Worm (Caenorhabditis elegans) whole organism, young adult: ENCODE data around the gene gtl-2.

Source experiments
- B0261.1 ChIP-seq: sonication (generic microtip); optimal IDR thresholded peaks from 2 replicates; lab custom pipeline; 2016; ENCODE audit warnings: mild to moderate bottlenecking, missing genetic modification characterization, moderate library complexity, missing compliant biosample characterization
- D2030.7 ChIP-seq: fragments of 200-800 bp; sonication (Bioruptor generic); IDR thresholded peaks from 2 replicates; pipeline ENCODE4 v1.3.6; 2022; ENCODE audit warnings: missing genetic modification reagents, missing genetic modification characterization, missing compliant biosample characterization
- F23B12.7 ChIP-seq: sonication (generic microtip); optimal IDR thresholded peaks from 2 replicates; lab custom pipeline; 2017; ENCODE audit warnings: missing genetic modification characterization, mild to moderate bottlenecking, missing compliant biosample characterization, antibody characterized with exemption, moderate library complexity; ENCODE audit not compliant: insufficient read depth
- F37B4.10 ChIP-seq: fragments of 200-800 bp; sonication (Bioruptor generic); IDR thresholded peaks from 2 replicates; pipeline ENCODE4 v1.3.6; 2022; ENCODE audit warnings: missing genetic modification characterization, missing compliant biosample characterization
- F39B2.1 ChIP-seq: fragments of 200-800 bp; sonication (Bioruptor generic); IDR thresholded peaks from 2 replicates; pipeline ENCODE4 v1.3.6; 2022; ENCODE audit warnings: missing genetic modification reagents, missing genetic modification characterization, missing compliant biosample characterization
- T07F8.4 ChIP-seq: sonication (generic microtip); optimal IDR thresholded peaks from 2 replicates; lab custom pipeline; 2016; ENCODE audit warnings: mild to moderate bottlenecking, missing genetic modification characterization, moderate library complexity, missing compliant biosample characterization
- T26A5.8 ChIP-seq: sonication (generic microtip); optimal IDR thresholded peaks from 2 replicates; lab custom pipeline; 2016; ENCODE audit warnings: missing genetic modification characterization, missing compliant biosample characterization
- Y56A3A.18 ChIP-seq: fragments of 200-800 bp; sonication (Bioruptor generic); IDR thresholded peaks from 2 replicates; pipeline ENCODE4 v1.3.6; 2022; ENCODE audit warnings: missing genetic modification reagents, missing genetic modification characterization, missing compliant biosample characterization
- aptf-2 ChIP-seq: fragments of 200-800 bp; sonication (Bioruptor generic); conservative IDR thresholded peaks from 2 replicates; pipeline ENCODE4 v1.3.6; 2022; ENCODE audit warnings: missing genetic modification reagents, missing genetic modification characterization, missing compliant biosample characterization
- aptf-3 ChIP-seq: fragments of 200-800 bp; sonication (Bioruptor generic); IDR thresholded peaks from 2 replicates; pipeline ENCODE4 v1.3.6; 2022; ENCODE audit warnings: missing genetic modification characterization, missing compliant biosample characterization
- atf-7 ChIP-seq: sonication (generic microtip); optimal IDR thresholded peaks from 2 replicates; lab custom pipeline; 2017; ENCODE audit warnings: mild to moderate bottlenecking, missing genetic modification characterization, missing compliant biosample characterization
- bed-1 ChIP-seq: fragments of 200-800 bp; sonication (Bioruptor generic); IDR thresholded peaks from 2 replicates; pipeline ENCODE4 v1.3.6; 2022; ENCODE audit warnings: missing genetic modification reagents, missing genetic modification characterization, missing compliant biosample characterization
- ceh-100 ChIP-seq: fragments of 200-800 bp; sonication (Bioruptor generic); IDR thresholded peaks from 2 replicates; pipeline ENCODE4 v1.3.6; 2022; ENCODE audit warnings: missing genetic modification reagents, missing genetic modification characterization, missing compliant biosample characterization
- ceh-27 ChIP-seq: fragments of 200-800 bp; sonication (Bioruptor generic); optimal IDR thresholded peaks from 2 replicates; lab custom pipeline; 2018; ENCODE audit warnings: mild to moderate bottlenecking, missing genetic modification characterization, moderate library complexity, missing compliant biosample characterization
- ceh-91 ChIP-seq: fragments of 200-800 bp; sonication (Bioruptor generic); IDR thresholded peaks from 2 replicates; pipeline ENCODE4 v1.3.6; 2022; ENCODE audit warnings: missing genetic modification reagents, missing genetic modification characterization, missing compliant biosample characterization
- die-1 ChIP-seq: sonication (generic microtip); optimal IDR thresholded peaks from 2 replicates; lab custom pipeline; 2016; ENCODE audit warnings: missing genotype, mild to moderate bottlenecking, missing genetic modification characterization, missing compliant biosample characterization
- dpff-1 ChIP-seq: sonication (generic microtip); optimal IDR thresholded peaks from 2 replicates; lab custom pipeline; 2017; ENCODE audit warnings: mild to moderate bottlenecking, missing genetic modification characterization, missing compliant biosample characterization
- egl-44 ChIP-seq: fragments of 200-800 bp; sonication (Bioruptor generic); IDR thresholded peaks from 2 replicates; pipeline ENCODE4 v1.3.6; 2022; ENCODE audit warnings: missing genetic modification reagents, missing genetic modification characterization, missing compliant biosample characterization
- hlh-12 ChIP-seq: sonication (generic microtip); optimal IDR thresholded peaks from 2 replicates; lab custom pipeline; 2016; ENCODE audit warnings: missing genetic modification characterization, missing compliant biosample characterization
- hlh-26 ChIP-seq: fragments of 200-800 bp; sonication (Bioruptor generic); conservative IDR thresholded peaks from 2 replicates; pipeline ENCODE4 v1.3.6; 2022; ENCODE audit warnings: missing genetic modification reagents, missing genetic modification characterization, missing compliant biosample characterization
- hmg-1.2 ChIP-seq: fragments of 200-800 bp; sonication (Bioruptor generic); IDR thresholded peaks from 2 replicates; pipeline ENCODE4 v1.3.6; 2022; ENCODE audit warnings: missing genetic modification reagents, missing genetic modification characterization, missing compliant biosample characterization
- hmg-20 ChIP-seq: fragments of 200-800 bp; sonication (Bioruptor generic); IDR thresholded peaks from 2 replicates; pipeline ENCODE4 v1.3.6; 2022; ENCODE audit warnings: missing genetic modification reagents, missing genetic modification characterization, missing compliant biosample characterization
- hsf-1 ChIP-seq: fragments of 200-800 bp; sonication (Bioruptor generic); IDR thresholded peaks from 2 replicates; pipeline ENCODE4 v1.3.6; 2022; ENCODE audit warnings: missing genetic modification reagents, missing genetic modification characterization, missing compliant biosample characterization
- let-607 ChIP-seq, 2 experiments: fragments of 200-800 bp in 1 of 2; sonication (Bioruptor generic) in 1 of 2; sonication (generic microtip) in 1 of 2; optimal IDR thresholded peaks; 2 replicates each; lab custom pipeline; 2016 to 2018; ENCODE audit warnings: mild to moderate bottlenecking in 2 of 2, missing compliant biosample characterization in 2 of 2, missing genetic modification characterization in 2 of 2, moderate library complexity in 2 of 2, missing genotype in 1 of 2
- lin-35 ChIP-seq, 3 experiments: fragments of 150-350 bp in 2 of 3; sonication (generic microtip) in 1 of 3; optimal IDR thresholded peaks; 2 replicates each; lab custom pipeline; 2014 to 2018; ENCODE audit warnings: missing biosample characterization in 3 of 3, missing genetic modification characterization in 3 of 3, missing genetic modification reagents in 3 of 3
- lir-1 ChIP-seq: fragments of 200-800 bp; sonication (Bioruptor generic); conservative IDR thresholded peaks from 2 replicates; pipeline ENCODE4 v1.3.6; 2022; ENCODE audit warnings: missing genetic modification reagents, missing genetic modification characterization, missing compliant biosample characterization
- lsl-1 ChIP-seq: fragments of 200-800 bp; sonication (Bioruptor generic); optimal IDR thresholded peaks from 2 replicates; lab custom pipeline; 2018; ENCODE audit warnings: mild to moderate bottlenecking, missing genetic modification characterization, moderate library complexity, missing compliant biosample characterization
- madf-3 ChIP-seq: fragments of 200-800 bp; sonication (Bioruptor generic); IDR thresholded peaks from 2 replicates; pipeline ENCODE4 v1.3.6; 2022; ENCODE audit warnings: missing genetic modification reagents, missing genetic modification characterization, missing compliant biosample characterization
- madf-6 ChIP-seq: fragments of 200-800 bp; sonication (Bioruptor generic); IDR thresholded peaks from 2 replicates; pipeline ENCODE4 v1.3.6; 2022; ENCODE audit warnings: missing genetic modification reagents, missing genetic modification characterization, missing compliant biosample characterization
- madf-8 ChIP-seq: fragments of 200-800 bp; sonication (Bioruptor generic); conservative IDR thresholded peaks from 2 replicates; pipeline ENCODE4 v1.3.6; 2022; ENCODE audit warnings: missing genetic modification reagents, missing genetic modification characterization, missing compliant biosample characterization
- nhr-120 ChIP-seq: fragments of 200-800 bp; sonication (Bioruptor generic); IDR thresholded peaks from 2 replicates; pipeline ENCODE4 v1.3.6; 2022; ENCODE audit warnings: missing genetic modification characterization, missing compliant biosample characterization
- nhr-179 ChIP-seq: sonication (generic microtip); optimal IDR thresholded peaks from 2 replicates; lab custom pipeline; 2016; ENCODE audit warnings: mild to moderate bottlenecking, missing genetic modification characterization, missing compliant biosample characterization
- nhr-27 ChIP-seq: fragments of 200-800 bp; sonication (Bioruptor generic); optimal IDR thresholded peaks from 2 replicates; lab custom pipeline; 2018; ENCODE audit warnings: mild to moderate bottlenecking, missing genetic modification characterization, moderate library complexity, missing compliant biosample characterization
- nhr-80 ChIP-seq: sonication (generic microtip); optimal IDR thresholded peaks from 2 replicates; lab custom pipeline; 2016; ENCODE audit warnings: missing genetic modification characterization, missing compliant biosample characterization
- rec-8 ChIP-seq, 2 experiments: sonication (generic microtip); optimal IDR thresholded peaks; 2 replicates each; lab custom pipeline; 2016; ENCODE audit warnings: mild to moderate bottlenecking in 2 of 2, missing genetic modification characterization in 2 of 2, missing genetic modification reagents in 2 of 2, missing genotype in 2 of 2, missing biosample characterization in 1 of 2, missing compliant biosample characterization in 1 of 2, moderate library complexity in 1 of 2
- snpc-1.3 ChIP-seq: sonication (generic microtip); optimal IDR thresholded peaks from 2 replicates; lab custom pipeline; 2017; ENCODE audit warnings: missing genetic modification characterization, mild to moderate bottlenecking, missing compliant biosample characterization, antibody characterized with exemption, moderate library complexity, missing genotype, missing genetic modification reagents; ENCODE audit not compliant: insufficient read depth
- snpc-3.4 ChIP-seq: sonication (generic microtip); optimal IDR thresholded peaks from 2 replicates; lab custom pipeline; 2017; ENCODE audit warnings: missing genetic modification characterization, mild to moderate bottlenecking, missing compliant biosample characterization, antibody characterized with exemption, moderate library complexity, missing genotype, missing genetic modification reagents
- zim-3 ChIP-seq: sonication (generic microtip); optimal IDR thresholded peaks from 2 replicates; lab custom pipeline; 2017; ENCODE audit warnings: mild to moderate bottlenecking, missing genetic modification characterization, moderate library complexity, missing compliant biosample characterization

Gene gtl-2

DNA sequence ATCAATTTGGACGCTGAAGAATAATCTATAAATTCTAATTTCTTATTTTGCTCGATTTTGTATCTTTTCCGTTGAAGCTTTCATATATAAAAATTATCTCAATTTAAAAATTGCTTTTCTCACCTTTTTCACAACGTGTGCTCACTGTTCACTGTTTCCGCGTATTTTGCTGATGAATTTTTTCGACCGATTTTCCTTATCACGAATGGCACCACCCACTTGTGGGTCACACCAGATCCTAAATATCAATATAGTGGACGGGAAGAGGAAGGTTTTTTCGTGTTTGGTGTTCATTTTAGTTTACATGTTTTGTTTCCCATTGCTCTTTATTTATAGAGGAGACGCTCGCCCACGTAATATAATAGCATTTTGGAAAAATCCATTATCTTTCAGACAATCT is 42.4 kb downstream of the gtl-2 start:
- no peak for TF ChIP-seq hlh-26 (GFP tag; lab: Robert Waterston, UW)
- no peak for TF ChIP-seq rec-8 (tag; optimal IDR thresholded peaks at IDR 0.05; lab: Kevin White, UChicago)
- no peak for TF ChIP-seq B0261.1
- TF ChIP-seq hsf-1: peak; percentile 51; the same call in 1 of the 2 replicates

DNA sequence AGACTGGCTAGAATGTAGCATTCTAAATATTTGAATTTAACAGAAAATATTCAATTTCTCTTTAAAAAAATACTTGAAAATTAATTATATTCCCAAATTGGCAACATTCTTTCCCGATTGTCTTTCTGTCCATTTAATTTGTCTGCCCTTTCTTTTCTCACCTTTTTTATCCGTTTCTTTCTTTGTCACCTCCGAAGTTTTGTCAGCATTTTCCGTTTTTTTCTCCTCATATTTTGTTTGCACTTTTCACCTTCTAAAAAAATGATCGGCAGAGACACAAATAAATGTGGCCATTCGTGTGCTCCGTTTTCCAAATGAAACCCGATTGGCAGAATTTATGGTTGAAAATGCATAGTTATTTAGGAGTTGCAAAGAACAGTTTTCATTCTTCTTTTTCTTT is 42.9 kb downstream of the gtl-2 start:
- TF ChIP-seq Y56A3A.18 (GFP tag; lab: Robert Waterston, UW): no peak
- TF ChIP-seq nhr-80 (tag; lab: Kevin White, UChicago): peak; percentile 5
- TF ChIP-seq hmg-20 (GFP tag; lab: Robert Waterston, UW): no peak
- no peak for TF ChIP-seq hlh-12

- TF ChIP-seq B0261.1: no peak
- no peak for TF ChIP-seq hmg-20 (GFP tag; lab: Robert Waterston, UW)
- no peak for TF ChIP-seq bed-1 (GFP tag; lab: Robert Waterston, UW)
- no peak for TF ChIP-seq F39B2.1 (GFP tag; lab: Robert Waterston, UW)
- TF ChIP-seq let-607 (tag; optimal IDR thresholded peaks at IDR 0.05; lab: Kevin White, UChicago): no peak
- TF ChIP-seq lin-35 (GFP tag; optimal IDR thresholded peaks at IDR 0.05; lab: Kevin White, UChicago): no peak
- TF ChIP-seq atf-7: no peak
- no peak for TF ChIP-seq egl-44
- TF ChIP-seq zim-3: no peak
- TF ChIP-seq madf-8 (GFP tag; lab: Robert Waterston, UW): no peak
- no peak for TF ChIP-seq T07F8.4
- no peak for TF ChIP-seq nhr-120
- no peak for TF ChIP-seq madf-6
- no peak for TF ChIP-seq ceh-91 (GFP tag; lab: Robert Waterston, UW)
- TF ChIP-seq F37B4.10: no peak
These were observed 43.4 kb downstream of the gtl-2 start for ce11 chrIV:11316640-11317039.

DNA sequence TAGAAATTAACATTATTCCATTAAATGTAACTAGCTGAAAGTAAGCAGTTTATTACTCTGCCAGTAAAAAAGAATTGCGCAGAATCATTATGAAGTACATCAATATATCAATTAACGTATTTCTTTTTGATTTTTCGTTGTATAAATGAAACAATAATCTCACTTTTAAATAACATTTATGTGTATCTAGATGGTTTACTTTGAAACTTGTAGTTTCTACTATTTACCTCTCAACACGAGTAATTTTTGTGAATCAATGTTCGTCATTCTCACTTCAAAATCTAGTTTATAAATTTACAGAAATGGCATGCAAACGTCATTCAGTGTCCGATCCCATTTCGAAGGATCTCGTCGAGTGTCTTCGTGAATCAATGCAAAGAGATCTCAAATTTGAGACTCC is 43.9 kb downstream of the gtl-2 start, which contains the start of gene gspd-1:
TSS of gene gspd-1 (plus strand) at position 301 of the 400 bp plus-strand sequence.
- TF ChIP-seq T26A5.8 (tag; lab: Kevin White, UChicago) (no peak), ceh-27 (GFP tag; lab: Kevin White, UChicago) (no peak), nhr-27 (no peak), bed-1 (GFP tag; lab: Robert Waterston, UW) (no peak), madf-3 (no peak), snpc-3.4 (tag; lab: Kevin White, UChicago) (no peak), F23B12.7 (no peak), dpff-1 (tag; lab: Kevin White, UChicago) (no peak), ceh-100 (GFP tag; lab: Robert Waterston, UW) (no peak)
- TF ChIP-seq, all 124 proteins: peak for 0

DNA sequence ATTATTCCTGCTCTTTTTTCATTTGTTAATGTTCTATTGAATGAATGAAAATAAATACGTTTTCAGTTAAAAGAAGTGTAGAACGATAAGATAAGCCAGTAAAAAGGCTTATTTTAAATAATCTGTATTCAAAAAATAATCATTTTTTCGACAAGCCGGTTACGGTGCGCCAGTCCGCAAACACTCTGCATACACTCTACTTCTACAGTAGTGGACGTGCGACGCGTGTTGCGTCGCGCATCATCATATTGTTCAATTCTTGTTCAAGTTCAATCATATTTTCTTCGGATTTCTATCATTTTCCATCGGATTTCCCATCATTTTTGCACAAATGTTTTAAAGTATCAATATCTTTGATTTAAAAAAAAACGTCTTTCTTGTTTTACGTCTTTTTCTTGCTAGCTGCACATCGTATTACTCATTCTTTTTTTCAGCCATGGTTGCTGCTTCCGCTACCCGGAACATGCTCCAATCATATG is 46.7 kb downstream of the gtl-2 start, which contains the start of gene B0035.18:
TSS of gene B0035.18 (plus strand) at position 429 of the 479 bp plus-strand sequence.
- TF ChIP-seq aptf-2 (GFP tag; lab: Robert Waterston, UW) (no peak), nhr-80 (tag; lab: Kevin White, UChicago) (no peak), nhr-179 (no peak), madf-3 (peak; percentile 91), snpc-1.3 (tag; lab: Kevin White, UChicago) (peak; percentile 9), lsl-1 (GFP tag; lab: Kevin White, UChicago) (peak; percentile 89), hmg-1.2 (peak; percentile 11; the same call in 1 of the 2 replicates), die-1 (no peak), F23B12.7 (no peak), aptf-3 (GFP tag; lab: Robert Waterston, UW) (no peak), D2030.7 (GFP tag; lab: Robert Waterston, UW) (peak; percentile 30; the same call in 1 of the 2 replicates), snpc-3.4 (tag; lab: Kevin White, UChicago) (peak; percentile 53), lir-1 (GFP tag; lab: Robert Waterston, UW) (no peak)
